Fruit fly (Drosophila melanogaster) whole organism: ENCODE results near the gene CG46440.
A peak's percentile ranks its signal among the peaks of the same experiment; 100 is the strongest.

Experiments used
- CG8478 ChIP-seq: fragments of >200 bp; optimal IDR thresholded peaks from 2 replicates; lab custom pipeline; 2018; ENCODE audit warnings: inconsistent platforms
- Dll ChIP-seq: fragments of >200 bp; optimal IDR thresholded peaks from 2 replicates; lab custom pipeline; 2017
- EcR ChIP-seq, 2 experiments: fragments of >200 bp; optimal IDR thresholded peaks; 2 replicates each; lab custom pipeline; 2017; ENCODE audit warnings: missing biosample characterization in 2 of 2, missing genetic modification characterization in 2 of 2, missing genetic modification reagents in 2 of 2
- pan ChIP-seq: fragments of >200 bp; optimal IDR thresholded peaks from 2 replicates; lab custom pipeline; 2017
- psq ChIP-seq: fragments of >200 bp; optimal IDR thresholded peaks from 2 replicates; lab custom pipeline; 2017
- usp ChIP-seq: fragments of >200 bp; optimal IDR thresholded peaks from 2 replicates; lab custom pipeline; 2017; ENCODE audit warnings: missing biosample characterization, missing genetic modification characterization, mixed read lengths

The CG46440 gene

dm6 chrX:15870777-15871757 is 13.4 kb upstream of the CG46440 start:
- no peak for TF ChIP-seq usp
- TF ChIP-seq EcR (GFP tag; optimal IDR thresholded peaks at IDR 0.05; lab: Kevin White, UChicago) = no peak
- no peak for TF ChIP-seq pan (lab: Kevin White, UChicago)
- no peak for TF ChIP-seq Dll (lab: Kevin White, UChicago)
- TF ChIP-seq psq (lab: Kevin White, UChicago) = no peak
- no peak for TF ChIP-seq CG8478 (lab: Kevin White, UChicago)

- TF ChIP-seq Dll (lab: Kevin White, UChicago) (no peak), EcR (GFP tag; optimal IDR thresholded peaks at IDR 0.05; lab: Kevin White, UChicago) (no peak)
Observed at dm6 chrX:15869843-15870242, 12.2 kb upstream of the CG46440 start, which contains the start of gene CG16952. Gene CG16952 (plus strand): TSS chrX:15870183.

- no peak for TF ChIP-seq pan (lab: Kevin White, UChicago)
- no peak for TF ChIP-seq usp
- no peak for TF ChIP-seq Dll (lab: Kevin White, UChicago)
- no peak for TF ChIP-seq CG8478 (lab: Kevin White, UChicago)
- TF ChIP-seq psq (lab: Kevin White, UChicago) = no peak
Observed at dm6 chrX:15868781-15869180, 11.2 kb upstream of the CG46440 start.

- TF ChIP-seq pan (lab: Kevin White, UChicago) (no peak), CG8478 (lab: Kevin White, UChicago) (no peak), usp (no peak), psq (lab: Kevin White, UChicago) (no peak), Dll (lab: Kevin White, UChicago) (no peak), EcR (GFP tag; optimal IDR thresholded peaks at IDR 0.05; lab: Kevin White, UChicago) (no peak)
Observed at dm6 chrX:15867863-15868262, 10.2 kb upstream of the CG46440 start, which contains the start of gene Gapdh2. Gene Gapdh2 (plus strand): TSS chrX:15868145.

- no peak for TF ChIP-seq Dll (lab: Kevin White, UChicago)
Observed at dm6 chrX:15866799-15867412, 9.3 kb upstream of the CG46440 start.

- TF ChIP-seq psq (lab: Kevin White, UChicago) (no peak), Dll (lab: Kevin White, UChicago) (no peak), CG8478 (lab: Kevin White, UChicago) (no peak), usp (no peak), EcR (GFP tag; optimal IDR thresholded peaks at IDR 0.05; lab: Kevin White, UChicago) (no peak), pan (lab: Kevin White, UChicago) (no peak)
Observed at dm6 chrX:15866032-15866431, 8.4 kb upstream of the CG46440 start.

dm6 chrX:15860479-15860878 is 2.9 kb upstream of the CG46440 start:
- no peak for TF ChIP-seq EcR (GFP tag; optimal IDR thresholded peaks at IDR 0.05; lab: Kevin White, UChicago)
- TF ChIP-seq CG8478 (lab: Kevin White, UChicago) = peak; percentile 99

dm6 chrX:15859869-15860268 is 2.2 kb upstream of the CG46440 start, which contains the start of gene Gbeta13F:
Gene Gbeta13F (plus strand): TSS chrX:15860115.
- TF ChIP-seq psq (lab: Kevin White, UChicago) (no peak), Dll (lab: Kevin White, UChicago) (no peak), usp (no peak), EcR (GFP tag; optimal IDR thresholded peaks at IDR 0.05; lab: Kevin White, UChicago) (no peak), CG8478 (lab: Kevin White, UChicago) (no peak), pan (lab: Kevin White, UChicago) (no peak)

dm6 chrX:15859387-15859786 is 1.8 kb upstream of the CG46440 start, which contains the start of gene AlkB:
Gene AlkB (minus strand): TSS chrX:15859487.
- no peak for TF ChIP-seq Dll (lab: Kevin White, UChicago)
- TF ChIP-seq pan (lab: Kevin White, UChicago) = no peak
- no peak for TF ChIP-seq psq (lab: Kevin White, UChicago)
- no peak for TF ChIP-seq CG8478 (lab: Kevin White, UChicago)
- TF ChIP-seq usp = no peak

dm6 chrX:15852815-15853542 is 4.6 kb downstream of the CG46440 start, which contains the start of the genes UBL3 and CG15914:
Gene UBL3 (minus strand): TSS chrX:15853175.
Gene CG15914 (plus strand): TSS chrX:15853421.
- TF ChIP-seq usp (no peak), Dll (lab: Kevin White, UChicago) (no peak), psq (lab: Kevin White, UChicago) (no peak), pan (lab: Kevin White, UChicago) (no peak), EcR (GFP tag; optimal IDR thresholded peaks at IDR 0.05; lab: Kevin White, UChicago) (no peak), CG8478 (lab: Kevin White, UChicago) (no peak)

dm6 chrX:15849021-15849420 is 8.6 kb downstream of the CG46440 start, which contains the start of gene sun:
Gene sun (minus strand): TSS chrX:15849258.
- no peak for TF ChIP-seq Dll (lab: Kevin White, UChicago)
- TF ChIP-seq psq (lab: Kevin White, UChicago) = no peak
- no peak for TF ChIP-seq pan (lab: Kevin White, UChicago)
- TF ChIP-seq EcR (GFP tag; optimal IDR thresholded peaks at IDR 0.05; lab: Kevin White, UChicago) = no peak
- TF ChIP-seq usp = no peak
- no peak for TF ChIP-seq CG8478 (lab: Kevin White, UChicago)
